Worm (Caenorhabditis elegans) whole organism, L1 larva: ENCODE data around the gene Y47D3B.4.

ENCODE experiments used
- C16A3.4 ChIP-seq: fragments of 150-350 bp; optimal IDR thresholded peaks from 2 replicates; lab custom pipeline; 2014; ENCODE audit warnings: missing biosample characterization, missing genetic modification characterization
- aha-1 ChIP-seq: fragments of 150-350 bp; optimal IDR thresholded peaks from 2 replicates; lab custom pipeline; 2014; ENCODE audit warnings: missing biosample characterization, missing genetic modification characterization
- blmp-1 ChIP-seq: fragments of 150-350 bp; optimal IDR thresholded peaks from 2 replicates; lab custom pipeline; 2014; ENCODE audit warnings: missing biosample characterization, missing genetic modification characterization
- ceh-63 ChIP-seq: fragments of 200-800 bp; sonication (Bioruptor generic); optimal IDR thresholded peaks from 2 replicates; lab custom pipeline; 2018; ENCODE audit warnings: mild to moderate bottlenecking, missing genetic modification characterization, missing compliant biosample characterization
- ceh-8 ChIP-seq: fragments of 200-800 bp; sonication (Bioruptor generic); optimal IDR thresholded peaks from 2 replicates; lab custom pipeline; 2018; ENCODE audit warnings: mild to moderate bottlenecking, missing genetic modification characterization, moderate library complexity, missing compliant biosample characterization
- ceh-82 ChIP-seq, 3 experiments: fragments of 150-350 bp in 1 of 3; sonication (generic microtip) in 2 of 3; optimal IDR thresholded peaks; 2 replicates each; lab custom pipeline; 2014 to 2017; ENCODE audit warnings: missing biosample characterization in 3 of 3, missing genetic modification characterization in 3 of 3
- ceh-88 ChIP-seq: fragments of 200-800 bp; sonication (Bioruptor generic); IDR thresholded peaks from 2 replicates; pipeline ENCODE4 v1.3.6; 2022; ENCODE audit warnings: missing genetic modification characterization, missing compliant biosample characterization
- ceh-90 ChIP-seq: sonication (generic microtip); optimal IDR thresholded peaks from 2 replicates; lab custom pipeline; 2016; ENCODE audit warnings: missing genetic modification characterization, missing compliant biosample characterization
- ces-1 ChIP-seq: fragments of 150-350 bp; optimal IDR thresholded peaks from 2 replicates; lab custom pipeline; 2014; ENCODE audit warnings: missing biosample characterization, missing genetic modification reagents, missing genetic modification characterization
- dpl-1 ChIP-seq, 3 experiments: fragments of 150-350 bp in 2 of 3; sonication (generic microtip) in 1 of 3; optimal IDR thresholded peaks; 2 replicates each; lab custom pipeline; 2014 to 2017; ENCODE audit warnings: missing biosample characterization in 3 of 3, missing genetic modification characterization in 3 of 3, missing genetic modification reagents in 3 of 3
- efl-3 ChIP-seq: fragments of 200-800 bp; sonication (Bioruptor generic); optimal IDR thresholded peaks from 2 replicates; lab custom pipeline; 2018; ENCODE audit warnings: mild to moderate bottlenecking, missing genetic modification characterization, missing compliant biosample characterization
- egl-13 ChIP-seq: sonication (generic microtip); optimal IDR thresholded peaks from 2 replicates; lab custom pipeline; 2016; ENCODE audit warnings: missing genotype, missing genetic modification reagents, missing genetic modification characterization, missing compliant biosample characterization
- elt-2 ChIP-seq: sonication (generic microtip); optimal IDR thresholded peaks from 2 replicates; lab custom pipeline; 2016; ENCODE audit warnings: missing genetic modification characterization, mild to moderate bottlenecking, inconsistent platforms, missing compliant biosample characterization, missing genetic modification reagents
- hlh-4 ChIP-seq: sonication (generic microtip); optimal IDR thresholded peaks from 2 replicates; lab custom pipeline; 2016; ENCODE audit warnings: mild to moderate bottlenecking, missing genetic modification characterization, missing compliant biosample characterization
- lin-13 ChIP-seq: fragments of 150-350 bp; optimal IDR thresholded peaks from 2 replicates; lab custom pipeline; 2014; ENCODE audit warnings: missing biosample characterization, missing genetic modification reagents, missing genetic modification characterization
- lin-14 ChIP-seq: fragments of 200-800 bp; sonication (Bioruptor generic); optimal IDR thresholded peaks from 2 replicates; lab custom pipeline; 2018; ENCODE audit warnings: mild to moderate bottlenecking, missing genetic modification characterization, moderate library complexity, missing compliant biosample characterization
- lin-39 ChIP-seq: fragments of 150-350 bp; optimal IDR thresholded peaks from 2 replicates; lab custom pipeline; 2014; ENCODE audit warnings: missing biosample characterization, missing genetic modification reagents, missing genetic modification characterization
- lir-3 ChIP-seq: sonication (generic microtip); optimal IDR thresholded peaks from 2 replicates; lab custom pipeline; 2016; ENCODE audit warnings: mild to moderate bottlenecking, missing genetic modification characterization, moderate library complexity, missing compliant biosample characterization; ENCODE audit not compliant: poor library complexity
- nhr-12 ChIP-seq: sonication (generic microtip); optimal IDR thresholded peaks from 2 replicates; lab custom pipeline; 2017; ENCODE audit warnings: missing biosample characterization, missing genetic modification characterization
- nhr-237 ChIP-seq: fragments of 150-350 bp; optimal IDR thresholded peaks from 2 replicates; lab custom pipeline; 2014; ENCODE audit warnings: missing biosample characterization, missing genetic modification characterization
- nhr-28 ChIP-seq: fragments of 150-350 bp; optimal IDR thresholded peaks from 2 replicates; lab custom pipeline; 2014; ENCODE audit warnings: missing biosample characterization, missing genetic modification characterization
- nhr-77 ChIP-seq: fragments of 150-350 bp; optimal IDR thresholded peaks from 2 replicates; lab custom pipeline; 2014; ENCODE audit warnings: missing biosample characterization, missing genetic modification characterization
- nhr-85 ChIP-seq: sonication (generic microtip); peaks from one replicate; lab custom pipeline; 2016; ENCODE audit warnings: missing genetic modification characterization, inconsistent platforms, missing compliant biosample characterization
- nhr-90 ChIP-seq: sonication (generic microtip); optimal IDR thresholded peaks from 2 replicates; lab custom pipeline; 2016; ENCODE audit warnings: mild to moderate bottlenecking, missing genetic modification characterization, missing compliant biosample characterization; ENCODE audit not compliant: poor library complexity
- pag-3 ChIP-seq: sonication (generic microtip); optimal IDR thresholded peaks from 2 replicates; lab custom pipeline; 2017; ENCODE audit warnings: missing genetic modification characterization, mild to moderate bottlenecking, missing compliant biosample characterization, antibody characterized with exemption, borderline replicate concordance; ENCODE audit not compliant: insufficient read depth
- pax-3 ChIP-seq: fragments of 200-800 bp; sonication (Bioruptor generic); optimal IDR thresholded peaks from 2 replicates; lab custom pipeline; 2018; ENCODE audit warnings: mild to moderate bottlenecking, missing genetic modification characterization, moderate library complexity, missing compliant biosample characterization
- snpc-4 ChIP-seq: fragments of 150-350 bp; optimal IDR thresholded peaks from 2 replicates; lab custom pipeline; 2014; ENCODE audit warnings: missing biosample characterization, missing genetic modification characterization
- tlp-1 ChIP-seq: fragments of 150-350 bp; optimal IDR thresholded peaks from 2 replicates; lab custom pipeline; 2014; ENCODE audit warnings: missing biosample characterization, missing genetic modification characterization
- unc-130 ChIP-seq: fragments of 150-350 bp; optimal IDR thresholded peaks from 2 replicates; lab custom pipeline; 2017; ENCODE audit warnings: missing biosample characterization, missing genetic modification characterization, inconsistent platforms
- unc-30 ChIP-seq: sonication (generic microtip); optimal IDR thresholded peaks from 2 replicates; lab custom pipeline; 2017; ENCODE audit warnings: missing biosample characterization, missing genetic modification characterization
- unc-62 ChIP-seq: fragments of 150-350 bp; optimal IDR thresholded peaks from 2 replicates; lab custom pipeline; 2014; ENCODE audit warnings: missing biosample characterization, missing genetic modification reagents, missing genetic modification characterization
- xbp-1 ChIP-seq: sonication (generic microtip); optimal IDR thresholded peaks from 2 replicates; lab custom pipeline; 2016; ENCODE audit warnings: missing genetic modification characterization, missing compliant biosample characterization
- ztf-4 ChIP-seq: fragments of 150-350 bp; optimal IDR thresholded peaks from 2 replicates; lab custom pipeline; 2014; ENCODE audit warnings: missing biosample characterization, missing genetic modification characterization

The Y47D3B.4 gene

DNA sequence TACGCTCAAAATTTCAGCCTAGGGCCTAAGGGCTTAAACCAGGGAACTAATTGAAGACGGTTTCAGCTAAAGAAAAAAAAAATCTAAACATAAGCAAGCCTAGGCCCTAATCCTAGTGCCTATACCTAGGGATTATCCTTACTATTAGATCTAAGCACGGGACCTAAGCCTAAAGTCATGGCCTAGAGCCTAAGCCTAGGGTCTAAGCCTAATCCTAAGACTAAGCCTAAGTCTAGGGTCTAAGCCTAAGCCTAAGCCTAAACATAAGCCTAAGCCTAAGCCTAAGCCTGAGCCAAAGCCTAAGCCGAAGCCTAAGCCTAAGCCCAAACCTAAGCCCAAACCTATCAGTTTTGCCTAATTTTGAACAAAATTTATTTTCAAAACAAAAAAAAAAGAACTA, 12.4 kb upstream of the Y47D3B.4 start:
- TF ChIP-seq nhr-77 (tag; lab: Kevin White, UChicago) = no peak
- TF ChIP-seq ztf-4 (tag; lab: Kevin White, UChicago) = no peak
- no peak for TF ChIP-seq efl-3
- no peak for TF ChIP-seq ceh-63 (GFP tag; lab: Kevin White, UChicago)
- TF ChIP-seq nhr-85 = peak; percentile 37
- no peak for TF ChIP-seq C16A3.4 (tag; lab: Kevin White, UChicago)

- no peak for TF ChIP-seq nhr-237 (tag; lab: Kevin White, UChicago)
- TF ChIP-seq lir-3 = no peak
- no peak for TF ChIP-seq nhr-77 (tag; lab: Kevin White, UChicago)
- TF ChIP-seq ceh-90 = no peak
- no peak for TF ChIP-seq blmp-1 (tag; lab: Kevin White, UChicago)
- no peak for TF ChIP-seq pax-3
- no peak for TF ChIP-seq ztf-4 (tag; lab: Kevin White, UChicago)
- TF ChIP-seq, all 84 proteins: peak for 0
Measured at ce11 chrIII:11393162-11393561, 12.0 kb upstream of the Y47D3B.4 start, which contains the start of gene nlp-21. Gene nlp-21 (minus strand): TSS chrIII:11393262.

DNA sequence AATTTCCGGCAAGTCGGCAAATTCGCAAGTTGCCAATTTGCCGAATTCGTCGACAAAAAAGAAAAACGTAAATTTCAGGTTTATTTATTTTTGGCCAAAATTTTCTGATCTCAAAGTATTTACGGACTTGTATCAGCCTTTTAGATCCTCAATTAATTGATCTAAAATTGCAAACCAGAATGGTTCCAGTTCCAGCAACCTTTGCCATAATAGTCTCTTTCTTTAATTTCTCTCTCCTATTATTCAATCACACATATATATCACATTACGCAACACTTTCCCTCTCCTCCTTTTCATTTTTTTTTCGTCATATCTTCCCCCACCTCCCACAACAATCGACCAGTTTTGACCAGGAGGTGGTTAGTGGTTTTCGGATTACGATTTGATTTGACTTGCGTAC, 7.7 kb upstream of the Y47D3B.4 start, which contains the start of gene Y47D3B.3:
TSS of gene Y47D3B.3 (plus strand) at position 301 of the 400 bp plus-strand sequence.
- TF ChIP-seq aha-1 (tag; lab: Kevin White, UChicago) = no peak
- TF ChIP-seq blmp-1 (tag; lab: Kevin White, UChicago) = peak; percentile 34

DNA sequence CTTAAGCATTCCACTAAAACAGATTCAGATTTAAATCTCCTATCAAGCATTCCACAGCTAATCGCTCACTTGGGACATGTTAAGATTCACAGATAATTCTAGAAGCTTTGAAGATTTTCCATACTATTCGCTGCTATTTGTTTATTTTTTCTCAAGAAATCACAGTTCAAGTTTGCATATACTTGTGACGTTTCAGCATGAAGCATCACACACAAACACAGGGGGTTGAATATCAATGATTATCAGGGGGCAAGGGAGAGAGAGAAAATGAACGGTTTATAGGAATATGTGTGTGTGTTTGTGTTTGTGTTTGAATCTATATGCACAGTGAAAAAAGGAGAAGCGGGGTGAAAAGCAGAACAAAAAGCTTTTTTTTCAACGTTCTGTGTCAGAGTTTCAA, 2.4 kb upstream of the Y47D3B.4 start, which contains the start of gene Y47D3B.12:
TSS of gene Y47D3B.12 (plus strand) at position 301 of the 400 bp plus-strand sequence.
- TF ChIP-seq dpl-1 (GFP tag; optimal IDR thresholded peaks at IDR 0.05; lab: Kevin White, UChicago) (no peak), ceh-82 (tag; optimal IDR thresholded peaks at IDR 0.05; lab: Kevin White, UChicago) (no peak), pag-3 (no peak), ceh-8 (GFP tag; lab: Kevin White, UChicago) (no peak), nhr-12 (tag; lab: Kevin White, UChicago) (no peak), elt-2 (tag; lab: Kevin White, UChicago) (no peak), xbp-1 (no peak)

DNA sequence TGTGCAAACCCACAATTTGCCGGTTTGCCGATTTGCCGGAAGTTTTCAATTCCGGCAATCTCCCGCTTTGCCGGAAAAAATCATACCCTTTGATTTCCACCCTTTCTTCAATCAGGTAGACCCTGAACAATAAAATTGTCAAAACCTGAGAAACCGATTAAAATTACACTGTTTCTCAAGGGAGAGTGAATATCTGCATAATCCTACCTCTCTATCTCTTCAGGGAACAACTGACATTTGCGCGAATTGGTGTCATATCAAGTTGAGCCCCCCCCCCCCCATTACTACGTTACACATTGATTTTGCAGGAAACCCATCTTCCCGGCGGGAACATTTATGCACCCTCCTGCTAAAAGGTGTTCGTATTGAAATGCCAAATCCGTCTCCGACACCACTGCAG, 5.2 kb downstream of the Y47D3B.4 start, which contains the start of gene twk-31:
TSS of gene twk-31 (plus strand) at position 301 of the 400 bp plus-strand sequence.
- no peak for TF ChIP-seq xbp-1
- TF ChIP-seq ceh-63 (GFP tag; lab: Kevin White, UChicago) = no peak
- TF ChIP-seq egl-13 (tag; lab: Kevin White, UChicago) = no peak
- no peak for TF ChIP-seq unc-62 (GFP tag; lab: Kevin White, UChicago)
- TF ChIP-seq ztf-4 (tag; lab: Kevin White, UChicago) = no peak
- TF ChIP-seq ces-1 (GFP tag; lab: Kevin White, UChicago) = no peak
- no peak for TF ChIP-seq lin-13
- TF ChIP-seq tlp-1 (tag; lab: Kevin White, UChicago) = no peak
- TF ChIP-seq nhr-90 (tag; lab: Kevin White, UChicago) = no peak
- TF ChIP-seq lin-14 (GFP tag; lab: Kevin White, UChicago) = no peak
- no peak for TF ChIP-seq nhr-85
- TF ChIP-seq, all 84 proteins: peak for 0

DNA sequence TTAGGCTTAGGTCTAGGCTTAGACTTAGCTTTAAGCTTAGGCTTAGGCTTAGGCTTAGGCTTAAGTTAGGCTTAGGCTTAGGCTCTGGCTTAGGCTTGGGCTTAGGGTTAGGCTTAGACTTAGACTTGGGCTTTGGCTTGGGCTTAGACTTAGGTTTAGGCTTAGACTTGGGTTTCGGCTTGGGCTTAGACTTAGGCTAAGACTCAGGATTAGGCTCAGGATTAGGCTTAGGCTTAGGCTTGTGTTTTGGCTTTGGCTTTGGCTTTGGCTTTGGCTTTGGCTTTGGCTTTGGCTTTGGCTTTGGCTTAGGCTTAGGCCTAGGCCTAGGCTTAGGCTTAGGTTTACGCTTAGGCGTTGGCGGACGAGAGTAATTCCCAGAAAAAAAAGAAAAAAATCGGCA, 14.4 kb downstream of the Y47D3B.4 start:
- TF ChIP-seq tlp-1 (tag; lab: Kevin White, UChicago) = no peak

- no peak for TF ChIP-seq hlh-4 (tag; lab: Kevin White, UChicago)
- no peak for TF ChIP-seq unc-130
- TF ChIP-seq pax-3 = no peak
- TF ChIP-seq pag-3 = no peak
- TF ChIP-seq nhr-77 (tag; lab: Kevin White, UChicago) = no peak
- no peak for TF ChIP-seq elt-2 (tag; lab: Kevin White, UChicago)
- no peak for TF ChIP-seq dpl-1 (GFP tag; optimal IDR thresholded peaks at IDR 0.05; lab: Kevin White, UChicago)
- TF ChIP-seq lin-13 = no peak
- no peak for TF ChIP-seq C16A3.4 (tag; lab: Kevin White, UChicago)
- TF ChIP-seq snpc-4 (tag; lab: Kevin White, UChicago) = no peak
- TF ChIP-seq lin-39 (tag; lab: Kevin White, UChicago) = no peak
- TF ChIP-seq unc-30 (tag; lab: Kevin White, UChicago) = no peak
- TF ChIP-seq ceh-88 (GFP tag; lab: Robert Waterston, UW) = no peak
- TF ChIP-seq nhr-28 (tag; lab: Kevin White, UChicago) = no peak
- TF ChIP-seq lin-14 (GFP tag; lab: Kevin White, UChicago) = no peak
- TF ChIP-seq, all 84 proteins: peak for 0
Measured at ce11 chrIII:11424815-11425214, 19.7 kb downstream of the Y47D3B.4 start.
